Worm (Caenorhabditis elegans) whole organism, late embryonic: Measurements from ENCODE around the gene bcf-1.

Experiments
- C08G9.2 ChIP-seq: sonication (generic microtip); optimal IDR thresholded peaks from 2 replicates; lab custom pipeline; 2016; ENCODE audit warnings: mild to moderate bottlenecking, missing genetic modification characterization, moderate library complexity, missing compliant biosample characterization
- K09A11.1 ChIP-seq: sonication (generic microtip); optimal IDR thresholded peaks from 2 replicates; lab custom pipeline; 2017; ENCODE audit warnings: antibody characterized with exemption, mild to moderate bottlenecking, missing genetic modification characterization, missing compliant biosample characterization; ENCODE audit not compliant: insufficient read depth
- T23F11.4 ChIP-seq: fragments of 200-800 bp; sonication (Bioruptor generic); optimal IDR thresholded peaks from 2 replicates; lab custom pipeline; 2018; ENCODE audit warnings: mild to moderate bottlenecking, missing genetic modification characterization, missing compliant biosample characterization
- Y22D7AL.16 ChIP-seq: sonication (generic microtip); optimal IDR thresholded peaks from 2 replicates; lab custom pipeline; 2016; ENCODE audit warnings: missing genetic modification characterization, missing compliant biosample characterization
- ahr-1 ChIP-seq: sonication (generic microtip); optimal IDR thresholded peaks from 2 replicates; lab custom pipeline; 2016; ENCODE audit warnings: missing genetic modification characterization, missing compliant biosample characterization
- ceh-14 ChIP-seq: sonication (generic microtip); optimal IDR thresholded peaks from 2 replicates; lab custom pipeline; 2016; ENCODE audit warnings: missing genotype, missing genetic modification characterization, missing compliant biosample characterization
- ceh-2 ChIP-seq: sonication (generic microtip); optimal IDR thresholded peaks from 2 replicates; lab custom pipeline; 2016; ENCODE audit warnings: missing genotype, missing genetic modification characterization, missing compliant biosample characterization
- ceh-22 ChIP-seq: sonication (generic microtip); optimal IDR thresholded peaks from 2 replicates; lab custom pipeline; 2017; ENCODE audit warnings: missing biosample characterization, missing genetic modification characterization
- ceh-30 ChIP-seq: fragments of 150-350 bp; optimal IDR thresholded peaks from 2 replicates; lab custom pipeline; 2014; ENCODE audit warnings: missing biosample characterization, missing genetic modification characterization
- ceh-31 ChIP-seq: sonication (generic microtip); optimal IDR thresholded peaks from 2 replicates; lab custom pipeline; 2016; ENCODE audit warnings: missing genetic modification characterization, missing compliant biosample characterization
- ceh-9 ChIP-seq: sonication (generic microtip); optimal IDR thresholded peaks from 2 replicates; lab custom pipeline; 2016; ENCODE audit warnings: mild to moderate bottlenecking, missing genetic modification characterization, inconsistent platforms, missing compliant biosample characterization
- che-1 ChIP-seq: sonication (generic microtip); optimal IDR thresholded peaks from 2 replicates; lab custom pipeline; 2016; ENCODE audit warnings: mild to moderate bottlenecking, missing genetic modification characterization, missing compliant biosample characterization
- dmd-4 ChIP-seq: sonication (generic microtip); optimal IDR thresholded peaks from 2 replicates; lab custom pipeline; 2016; ENCODE audit warnings: borderline replicate concordance, missing genetic modification characterization, missing compliant biosample characterization
- dve-1 ChIP-seq: sonication (generic microtip); optimal IDR thresholded peaks from 2 replicates; lab custom pipeline; 2017; ENCODE audit warnings: antibody characterized with exemption, mild to moderate bottlenecking, missing genetic modification characterization, missing compliant biosample characterization
- elt-2 ChIP-seq: sonication (generic microtip); optimal IDR thresholded peaks from 2 replicates; lab custom pipeline; 2016; ENCODE audit warnings: missing genetic modification reagents, missing genetic modification characterization, missing compliant biosample characterization
- ets-4 ChIP-seq: sonication (generic microtip); optimal IDR thresholded peaks from 2 replicates; lab custom pipeline; 2016; ENCODE audit warnings: missing genetic modification characterization, missing compliant biosample characterization
- hlh-30 ChIP-seq: sonication (generic microtip); optimal IDR thresholded peaks from 2 replicates; lab custom pipeline; 2017; ENCODE audit warnings: antibody characterized with exemption, missing genetic modification characterization, missing compliant biosample characterization; ENCODE audit not compliant: insufficient read depth
- hlh-8 ChIP-seq: sonication (generic microtip); optimal IDR thresholded peaks from 2 replicates; lab custom pipeline; 2016; ENCODE audit warnings: missing genotype, missing genetic modification characterization, missing compliant biosample characterization
- nfya-1 ChIP-seq: sonication (generic microtip); optimal IDR thresholded peaks from 2 replicates; lab custom pipeline; 2017; ENCODE audit warnings: missing genetic modification characterization, mild to moderate bottlenecking, missing compliant biosample characterization, antibody characterized with exemption, moderate library complexity
- pag-3 ChIP-seq: sonication (generic microtip); optimal IDR thresholded peaks from 2 replicates; lab custom pipeline; 2016; ENCODE audit warnings: missing compliant biosample characterization, missing genetic modification characterization, borderline replicate concordance
- pax-1 ChIP-seq: fragments of 150-350 bp; optimal IDR thresholded peaks from 2 replicates; lab custom pipeline; 2014; ENCODE audit warnings: missing biosample characterization, missing genetic modification characterization
- pqm-1 ChIP-seq: sonication (generic microtip); optimal IDR thresholded peaks from 2 replicates; lab custom pipeline; 2016; ENCODE audit warnings: missing genetic modification characterization, missing compliant biosample characterization
- pros-1 ChIP-seq: fragments of 150-350 bp; optimal IDR thresholded peaks from 2 replicates; lab custom pipeline; 2014; ENCODE audit warnings: missing biosample characterization, missing genetic modification reagents, missing genetic modification characterization
- ref-2 ChIP-seq: sonication (generic microtip); optimal IDR thresholded peaks from 2 replicates; lab custom pipeline; 2016; ENCODE audit warnings: missing genetic modification characterization, missing compliant biosample characterization
- rnt-1 ChIP-seq: sonication (generic microtip); optimal IDR thresholded peaks from 2 replicates; lab custom pipeline; 2016; ENCODE audit warnings: missing genetic modification characterization, missing compliant biosample characterization
- tbx-2 ChIP-seq: sonication (generic microtip); optimal IDR thresholded peaks from 2 replicates; lab custom pipeline; 2016; ENCODE audit warnings: missing genetic modification characterization, missing compliant biosample characterization
- tbx-7 ChIP-seq: sonication (generic microtip); optimal IDR thresholded peaks from 2 replicates; lab custom pipeline; 2016; ENCODE audit warnings: missing genotype, missing genetic modification characterization, missing compliant biosample characterization
- ttx-3 ChIP-seq: sonication (generic microtip); optimal IDR thresholded peaks from 2 replicates; lab custom pipeline; 2016; ENCODE audit warnings: missing genetic modification reagents, missing genetic modification characterization, missing compliant biosample characterization
- unc-3 ChIP-seq, 2 experiments: fragments of 200-800 bp in 1 of 2; sonication (Bioruptor generic) in 1 of 2; sonication (generic microtip) in 1 of 2; conservative IDR thresholded peaks in 1 of 2; optimal IDR thresholded peaks in 1 of 2; 2 replicates each; pipeline versions ENCODE4 v1.3.6 to Lab custom; 2016 to 2022; ENCODE audit warnings: missing compliant biosample characterization in 2 of 2, missing genetic modification characterization in 2 of 2, missing genetic modification reagents in 1 of 2
- unc-42 ChIP-seq: sonication (generic microtip); optimal IDR thresholded peaks from 2 replicates; lab custom pipeline; 2016; ENCODE audit warnings: missing genotype, missing genetic modification characterization, missing compliant biosample characterization
- unc-86 ChIP-seq: sonication (generic microtip); optimal IDR thresholded peaks from 2 replicates; lab custom pipeline; 2016; ENCODE audit warnings: missing genetic modification characterization, missing compliant biosample characterization

bcf-1 gene

ce11 chrV:6433446-6434178 lies 25.0 kb upstream of the bcf-1 start, which contains the start of the genes gad-1 and erfa-1:
gad-1 (minus strand) TSS chrV:6433496.
erfa-1 (plus strand) TSS chrV:6434128.
- TF ChIP-seq ttx-3 (tag; lab: Kevin White, UChicago) (no peak), ref-2 (tag; lab: Kevin White, UChicago) (peak; percentile 7), ceh-2 (tag; lab: Kevin White, UChicago) (peak; percentile 67), pros-1 (tag; lab: Kevin White, UChicago) (no peak), C08G9.2 (tag; lab: Kevin White, UChicago) (peak; percentile 80), dmd-4 (tag; lab: Kevin White, UChicago) (no peak), hlh-8 (tag; lab: Kevin White, UChicago) (peak; percentile 15), unc-42 (tag; lab: Kevin White, UChicago) (peak; percentile 35), ahr-1 (tag; lab: Kevin White, UChicago) (no peak), nfya-1 (tag; lab: Kevin White, UChicago) (peak; percentile 8), ceh-31 (tag; lab: Kevin White, UChicago) (peak; percentile 74), tbx-2 (tag; lab: Kevin White, UChicago) (peak; percentile 68), T23F11.4 (GFP tag; lab: Kevin White, UChicago) (no peak), ets-4 (tag; lab: Kevin White, UChicago) (peak; percentile 53), tbx-7 (tag; lab: Kevin White, UChicago) (peak; percentile 7)

DNA sequence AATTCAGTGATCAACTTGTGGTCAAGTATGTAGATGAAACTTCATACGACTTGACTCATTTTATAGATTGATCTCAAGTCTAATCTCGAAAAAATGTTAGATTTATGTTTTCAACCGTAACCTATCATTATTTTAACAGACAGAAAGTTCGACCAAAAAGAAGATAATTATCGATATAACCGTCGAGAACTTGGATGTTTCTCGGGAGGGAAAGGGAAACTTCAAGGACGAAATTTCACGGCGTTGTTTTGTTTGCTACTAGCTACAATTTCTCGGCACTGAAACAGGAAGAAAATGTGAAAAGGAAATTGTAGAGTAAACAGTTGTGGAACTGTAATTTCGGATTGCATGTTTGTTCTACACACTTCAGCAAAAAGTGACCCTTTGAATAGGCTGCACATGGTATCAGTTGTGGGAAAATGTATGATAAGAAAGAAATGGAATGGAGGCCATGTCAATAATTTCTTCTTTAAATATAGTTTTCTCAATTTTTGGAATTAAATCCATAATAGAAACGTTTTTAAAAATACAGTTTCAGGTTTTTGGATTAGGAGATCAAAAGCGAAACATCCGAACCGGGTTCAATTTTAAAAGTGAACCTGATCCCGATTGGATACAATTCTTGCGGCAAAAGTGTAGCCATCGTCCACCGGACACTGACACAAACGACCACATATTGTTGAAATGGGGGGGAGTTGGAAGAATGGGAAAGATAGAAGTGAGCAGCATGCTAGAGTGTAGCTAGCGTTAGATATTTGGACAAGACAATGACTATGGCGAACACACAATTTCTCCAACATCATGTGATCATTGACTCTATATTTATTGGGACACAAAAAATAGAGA lies 22.2 kb upstream of the bcf-1 start:
- TF ChIP-seq pax-1 (tag; lab: Kevin White, UChicago): no peak
- TF ChIP-seq ceh-9 (tag; lab: Kevin White, UChicago): no peak
- peak; percentile 4 for TF ChIP-seq hlh-30 (tag; lab: Kevin White, UChicago)
- TF ChIP-seq ceh-14 (tag; lab: Kevin White, UChicago): no peak
- no peak for TF ChIP-seq pag-3 (tag; lab: Kevin White, UChicago)
- TF ChIP-seq che-1 (tag; lab: Kevin White, UChicago): no peak
- TF ChIP-seq elt-2 (tag; lab: Kevin White, UChicago): peak; percentile 46
- TF ChIP-seq unc-86 (tag; lab: Kevin White, UChicago): no peak

ce11 chrV:6429870-6430339 lies 21.3 kb upstream of the bcf-1 start, which contains the start of gene alh-4:
alh-4 (minus strand) TSS chrV:6429920.
- TF ChIP-seq Y22D7AL.16 (tag; lab: Kevin White, UChicago) (no peak), ref-2 (tag; lab: Kevin White, UChicago) (no peak), dve-1 (tag; lab: Kevin White, UChicago) (no peak), hlh-30 (tag; lab: Kevin White, UChicago) (peak; percentile 6), unc-3 (GFP tag; conservative IDR thresholded peaks at IDR 0.05; lab: Robert Waterston, UW) (no peak), unc-3 (tag; optimal IDR thresholded peaks at IDR 0.05; lab: Kevin White, UChicago) (no peak)

- no peak for TF ChIP-seq che-1 (tag; lab: Kevin White, UChicago)
- TF ChIP-seq tbx-2 (tag; lab: Kevin White, UChicago): peak; percentile 18
- TF ChIP-seq pqm-1: no peak
- TF ChIP-seq ceh-22 (tag; lab: Kevin White, UChicago): no peak
- peak; percentile 33 for TF ChIP-seq ceh-30 (tag; lab: Kevin White, UChicago)
- peak; percentile 27 for TF ChIP-seq K09A11.1 (tag; lab: Kevin White, UChicago)
- peak; percentile 26 for TF ChIP-seq nfya-1 (tag; lab: Kevin White, UChicago)
- TF ChIP-seq rnt-1 (tag; lab: Kevin White, UChicago): peak; percentile 67
Measured at ce11 chrV:6427433-6427832, 18.9 kb upstream of the bcf-1 start.
